Worm (Caenorhabditis elegans): ENCODE results near the gene C16C10.8.

Gene C16C10.8

ce11 chrIII:4190241-4190640 is 26.3 kb upstream of the C16C10.8 start, which contains the start of gene spp-28:
spp-28 (minus strand) TSS chrIII:4190341.
- no peak for TF ChIP-seq W03F9.2 (tag; optimal IDR thresholded peaks at IDR 0.05)
- no peak for TF ChIP-seq dao-5 (tag; optimal IDR thresholded peaks at IDR 0.05)
- no peak for TF ChIP-seq him-1 (tag; optimal IDR thresholded peaks at IDR 0.05)

ce11 chrIII:4189602-4190001 is 25.6 kb upstream of the C16C10.8 start:
- no peak for TF ChIP-seq W03F9.2 (tag; optimal IDR thresholded peaks at IDR 0.05)
- no peak for TF ChIP-seq dao-5 (tag; optimal IDR thresholded peaks at IDR 0.05)
- TF ChIP-seq him-1 (tag; optimal IDR thresholded peaks at IDR 0.05): no peak

ce11 chrIII:4187845-4188244 is 23.9 kb upstream of the C16C10.8 start, which contains the start of gene R74.2:
R74.2 (plus strand) TSS chrIII:4188160.
- TF ChIP-seq W03F9.2 (tag; optimal IDR thresholded peaks at IDR 0.05) (no peak), him-1 (tag; optimal IDR thresholded peaks at IDR 0.05) (no peak), dao-5 (tag; optimal IDR thresholded peaks at IDR 0.05) (no peak)

ce11 chrIII:4186751-4187309 is 22.9 kb upstream of the C16C10.8 start, which contains the start of gene lars-1:
lars-1 (minus strand) TSS chrIII:4186801.
- TF ChIP-seq W03F9.2 (tag; optimal IDR thresholded peaks at IDR 0.05) (no peak), dao-5 (tag; optimal IDR thresholded peaks at IDR 0.05) (no peak), him-1 (tag; optimal IDR thresholded peaks at IDR 0.05) (no peak)

ce11 chrIII:4181338-4181737 is 17.4 kb upstream of the C16C10.8 start, which contains the start of gene C16C10.1:
C16C10.1 (minus strand) TSS chrIII:4181438.
- no peak for TF ChIP-seq him-1 (tag; optimal IDR thresholded peaks at IDR 0.05)
- TF ChIP-seq dao-5 (tag; optimal IDR thresholded peaks at IDR 0.05): no peak
- TF ChIP-seq W03F9.2 (tag; optimal IDR thresholded peaks at IDR 0.05): no peak

- no peak for TF ChIP-seq W03F9.2 (tag; optimal IDR thresholded peaks at IDR 0.05)
- TF ChIP-seq dao-5 (tag; optimal IDR thresholded peaks at IDR 0.05): no peak
- no peak for TF ChIP-seq him-1 (tag; optimal IDR thresholded peaks at IDR 0.05)
These were observed 14.6 kb upstream of the C16C10.8 start, which contains the start of gene C16C10.2 for ce11 chrIII:4178564-4178963. C16C10.2 (minus strand) TSS chrIII:4178664.

- peak; percentile 75 for TF ChIP-seq W03F9.2 (tag; optimal IDR thresholded peaks at IDR 0.05)
- TF ChIP-seq dao-5 (tag; optimal IDR thresholded peaks at IDR 0.05): no peak
These were observed 12.2 kb upstream of the C16C10.8 start, which contains the start of the genes hrde-1 and C16C10.13 for ce11 chrIII:4176109-4176596. hrde-1 (minus strand) TSS chrIII:4176159. C16C10.13 (plus strand) TSS chrIII:4176440.

ce11 chrIII:4175489-4175888 is 11.5 kb upstream of the C16C10.8 start:
- TF ChIP-seq him-1 (tag; optimal IDR thresholded peaks at IDR 0.05) (no peak), dao-5 (tag; optimal IDR thresholded peaks at IDR 0.05) (no peak), W03F9.2 (tag; optimal IDR thresholded peaks at IDR 0.05) (no peak)

ce11 chrIII:4172210-4172609 is 8.2 kb upstream of the C16C10.8 start:
- no peak for TF ChIP-seq him-1 (tag; optimal IDR thresholded peaks at IDR 0.05)
- no peak for TF ChIP-seq dao-5 (tag; optimal IDR thresholded peaks at IDR 0.05)
- no peak for TF ChIP-seq W03F9.2 (tag; optimal IDR thresholded peaks at IDR 0.05)

ce11 chrIII:4170903-4171377 is 7.0 kb upstream of the C16C10.8 start, which contains the start of the genes rnf-121 and C16C10.4:
rnf-121 (minus strand) TSS chrIII:4170953.
C16C10.4 (plus strand) TSS chrIII:4171336.
- TF ChIP-seq dao-5 (tag; optimal IDR thresholded peaks at IDR 0.05) (peak; percentile 43), W03F9.2 (tag; optimal IDR thresholded peaks at IDR 0.05) (peak; percentile 69), him-1 (tag; optimal IDR thresholded peaks at IDR 0.05) (peak; percentile 45)

- TF ChIP-seq him-1 (tag; optimal IDR thresholded peaks at IDR 0.05) (no peak), W03F9.2 (tag; optimal IDR thresholded peaks at IDR 0.05) (no peak), dao-5 (tag; optimal IDR thresholded peaks at IDR 0.05) (no peak)
These were observed 4.7 kb upstream of the C16C10.8 start, which contains the start of gene ccdc-55 for ce11 chrIII:4168665-4169064. ccdc-55 (minus strand) TSS chrIII:4168765.

ce11 chrIII:4166745-4167144 is 2.8 kb upstream of the C16C10.8 start, which contains the start of gene rnf-5:
rnf-5 (minus strand) TSS chrIII:4166845.
- TF ChIP-seq W03F9.2 (tag; optimal IDR thresholded peaks at IDR 0.05) (no peak), him-1 (tag; optimal IDR thresholded peaks at IDR 0.05) (no peak), dao-5 (tag; optimal IDR thresholded peaks at IDR 0.05) (no peak)

ce11 chrIII:4160937-4161336 is 3.0 kb downstream of the C16C10.8 start, which contains the start of gene C01G12.16:
C01G12.16 (plus strand) TSS chrIII:4161237.
- TF ChIP-seq him-1 (tag; optimal IDR thresholded peaks at IDR 0.05) (no peak), W03F9.2 (tag; optimal IDR thresholded peaks at IDR 0.05) (no peak), dao-5 (tag; optimal IDR thresholded peaks at IDR 0.05) (no peak)

- TF ChIP-seq dao-5 (tag; optimal IDR thresholded peaks at IDR 0.05) (no peak), him-1 (tag; optimal IDR thresholded peaks at IDR 0.05) (no peak), W03F9.2 (tag; optimal IDR thresholded peaks at IDR 0.05) (no peak)
These were observed 6.7 kb downstream of the C16C10.8 start, which contains the start of gene C16C10.9 for ce11 chrIII:4157298-4157697. C16C10.9 (minus strand) TSS chrIII:4157398.

Data from whole organism, L4/young adult.